Worm (Caenorhabditis elegans) whole organism, L4 larva: ENCODE measurements around the gene C54D10.3.

Experiments used
- D1046.2 ChIP-seq: fragments of 200-800 bp; sonication (Bioruptor generic); IDR thresholded peaks from 2 replicates; pipeline ENCODE4 v1.3.6; 2022; ENCODE audit warnings: missing genetic modification characterization, missing compliant biosample characterization
- F26F4.8 ChIP-seq: fragments of 200-800 bp; sonication (Bioruptor generic); conservative IDR thresholded peaks from 2 replicates; pipeline ENCODE4 v1.3.6; 2022; ENCODE audit warnings: missing genetic modification characterization, missing compliant biosample characterization
- F37D6.2 ChIP-seq: sonication (generic microtip); optimal IDR thresholded peaks from 2 replicates; lab custom pipeline; 2016; ENCODE audit warnings: mild to moderate bottlenecking, missing genetic modification characterization, missing compliant biosample characterization
- F49E8.2 ChIP-seq: sonication (generic microtip); optimal IDR thresholded peaks from 2 replicates; lab custom pipeline; 2016; ENCODE audit warnings: missing compliant biosample characterization, mild to moderate bottlenecking, missing genetic modification characterization, borderline replicate concordance
- T20F7.1 ChIP-seq: fragments of 200-800 bp; sonication (Bioruptor generic); optimal IDR thresholded peaks from 2 replicates; lab custom pipeline; 2018; ENCODE audit warnings: mild to moderate bottlenecking, missing genetic modification characterization, missing compliant biosample characterization
- Y75B8A.6 ChIP-seq: fragments of 200-800 bp; sonication (Bioruptor generic); IDR thresholded peaks from 2 replicates; pipeline ENCODE4 v1.3.6; 2022; ENCODE audit warnings: missing genetic modification reagents, missing genetic modification characterization, missing compliant biosample characterization
- ZK337.2 ChIP-seq: fragments of 200-800 bp; sonication (Bioruptor generic); IDR thresholded peaks from 2 replicates; pipeline ENCODE4 v1.3.6; 2022; ENCODE audit warnings: missing genetic modification reagents, missing genetic modification characterization, missing compliant biosample characterization
- aha-1 ChIP-seq: fragments of 150-350 bp; peaks from one replicate; lab custom pipeline; 2014; ENCODE audit warnings: missing biosample characterization, missing genetic modification characterization
- ama-1 ChIP-seq: fragments of 150-350 bp; optimal IDR thresholded peaks from 2 replicates; lab custom pipeline; 2014; ENCODE audit warnings: inconsistent platforms, mixed read lengths
- attf-4 ChIP-seq: sonication (generic microtip); optimal IDR thresholded peaks from 3 replicates; lab custom pipeline; 2017; ENCODE audit warnings: missing biosample characterization, missing genetic modification characterization
- ceh-62 ChIP-seq: sonication (generic microtip); optimal IDR thresholded peaks from 2 replicates; lab custom pipeline; 2017; ENCODE audit warnings: missing biosample characterization, missing genetic modification characterization
- ceh-82 ChIP-seq: sonication (generic microtip); optimal IDR thresholded peaks from 2 replicates; lab custom pipeline; 2017; ENCODE audit warnings: missing biosample characterization, missing genetic modification characterization
- ces-1 ChIP-seq: fragments of 150-350 bp; sonication (generic microtip); optimal IDR thresholded peaks from 4 replicates; lab custom pipeline; 2014; ENCODE audit warnings: missing biosample characterization, missing genetic modification reagents, missing genetic modification characterization
- cey-2 ChIP-seq: sonication (generic microtip); optimal IDR thresholded peaks from 3 replicates; lab custom pipeline; 2017; ENCODE audit warnings: missing genetic modification characterization, mild to moderate bottlenecking, missing compliant biosample characterization, antibody characterized with exemption, borderline replicate concordance; ENCODE audit not compliant: insufficient read depth
- daf-16 ChIP-seq, 3 experiments: sonication (generic microtip); optimal IDR thresholded peaks; 2 replicates each; lab custom pipeline; 2016 to 2017; ENCODE audit warnings: missing genetic modification characterization in 3 of 3, missing genetic modification reagents in 3 of 3, mild to moderate bottlenecking in 2 of 3, missing compliant biosample characterization in 2 of 3, missing biosample characterization in 1 of 3, moderate library complexity in 1 of 3
- dmd-8 ChIP-seq: fragments of 200-800 bp; sonication (Bioruptor generic); IDR thresholded peaks from 2 replicates; pipeline ENCODE4 v1.3.6; 2022; ENCODE audit warnings: missing genetic modification characterization, missing compliant biosample characterization
- dmd-9 ChIP-seq: fragments of 200-800 bp; sonication (Bioruptor generic); IDR thresholded peaks from 2 replicates; pipeline ENCODE4 v1.3.6; 2022; ENCODE audit warnings: missing genetic modification reagents, missing genetic modification characterization, missing compliant biosample characterization
- dpl-1 ChIP-seq: fragments of 150-350 bp; optimal IDR thresholded peaks from 2 replicates; lab custom pipeline; 2014; ENCODE audit warnings: missing biosample characterization, missing genetic modification reagents, missing genetic modification characterization
- dve-1 ChIP-seq: sonication (generic microtip); optimal IDR thresholded peaks from 2 replicates; lab custom pipeline; 2017; ENCODE audit warnings: antibody characterized with exemption, mild to moderate bottlenecking, missing genetic modification characterization, missing compliant biosample characterization; ENCODE audit not compliant: insufficient read depth
- egl-27 ChIP-seq: sonication (generic microtip); optimal IDR thresholded peaks from 3 replicates; lab custom pipeline; 2017; ENCODE audit warnings: missing biosample characterization, missing genetic modification reagents, missing genetic modification characterization
- egl-43 ChIP-seq: fragments of 200-800 bp; sonication (Bioruptor generic); IDR thresholded peaks from 2 replicates; pipeline ENCODE4 v1.3.6; 2022; ENCODE audit warnings: missing genetic modification reagents, missing genetic modification characterization, missing compliant biosample characterization
- fkh-10 ChIP-seq: fragments of 150-350 bp; optimal IDR thresholded peaks from 2 replicates; lab custom pipeline; 2014; ENCODE audit warnings: missing biosample characterization, missing genetic modification reagents, missing genetic modification characterization
- gei-8 ChIP-seq: fragments of 200-800 bp; sonication (Bioruptor generic); optimal IDR thresholded peaks from 2 replicates; lab custom pipeline; 2018; ENCODE audit warnings: mild to moderate bottlenecking, missing genetic modification characterization, missing compliant biosample characterization
- hlh-11 ChIP-seq: fragments of 200-800 bp; sonication (Bioruptor generic); optimal IDR thresholded peaks from 2 replicates; lab custom pipeline; 2018; ENCODE audit warnings: mild to moderate bottlenecking, missing genetic modification characterization, missing compliant biosample characterization
- hlh-30 ChIP-seq: sonication (generic microtip); optimal IDR thresholded peaks from 2 replicates; lab custom pipeline; 2017; ENCODE audit warnings: antibody characterized with exemption, mild to moderate bottlenecking, missing genetic modification characterization, missing compliant biosample characterization; ENCODE audit not compliant: insufficient read depth
- jun-1 ChIP-seq: fragments of 150-350 bp; optimal IDR thresholded peaks from 2 replicates; lab custom pipeline; 2014; ENCODE audit warnings: missing biosample characterization, missing genetic modification reagents, missing genetic modification characterization
- lin-1 ChIP-seq: fragments of 200-800 bp; sonication (Bioruptor generic); IDR thresholded peaks from 2 replicates; pipeline ENCODE4 v1.3.6; 2022; ENCODE audit warnings: missing genetic modification reagents, missing genetic modification characterization, missing compliant biosample characterization
- lsy-2 ChIP-seq, 2 experiments: fragments of 150-350 bp in 1 of 2; sonication (generic microtip) in 1 of 2; optimal IDR thresholded peaks; 2 replicates each; lab custom pipeline; 2014 to 2017; ENCODE audit warnings: missing biosample characterization in 2 of 2, missing genetic modification characterization in 2 of 2
- madf-5 ChIP-seq, 2 experiments: fragments of 200-800 bp; sonication (Bioruptor generic); IDR thresholded peaks; 2 replicates each; pipeline ENCODE4 v1.3.6; 2022; ENCODE audit warnings: missing compliant biosample characterization in 2 of 2, missing genetic modification characterization in 2 of 2
- mep-1 ChIP-seq: fragments of 150-350 bp; sonication (generic microtip); optimal IDR thresholded peaks from 3 replicates; lab custom pipeline; 2014; ENCODE audit warnings: missing biosample characterization, missing genetic modification characterization
- mxl-3 ChIP-seq: fragments of 200-800 bp; sonication (Bioruptor generic); optimal IDR thresholded peaks from 2 replicates; lab custom pipeline; 2018; ENCODE audit warnings: mild to moderate bottlenecking, missing genetic modification characterization, missing compliant biosample characterization
- nhr-10 ChIP-seq: fragments of 150-350 bp; optimal IDR thresholded peaks from 2 replicates; lab custom pipeline; 2014; ENCODE audit warnings: missing biosample characterization, missing genetic modification characterization
- nhr-111 ChIP-seq: fragments of 200-800 bp; sonication (Bioruptor generic); optimal IDR thresholded peaks from 2 replicates; lab custom pipeline; 2018; ENCODE audit warnings: mild to moderate bottlenecking, missing genetic modification characterization, missing compliant biosample characterization
- nhr-237 ChIP-seq: sonication (generic microtip); optimal IDR thresholded peaks from 2 replicates; lab custom pipeline; 2017; ENCODE audit warnings: missing biosample characterization, missing genetic modification characterization
- nhr-25 ChIP-seq: sonication (generic microtip); optimal IDR thresholded peaks from 2 replicates; lab custom pipeline; 2017; ENCODE audit warnings: missing genetic modification characterization, mild to moderate bottlenecking, missing compliant biosample characterization, antibody characterized with exemption, moderate library complexity, borderline replicate concordance; ENCODE audit not compliant: insufficient read depth
- nhr-28 ChIP-seq: fragments of 150-350 bp; optimal IDR thresholded peaks from 2 replicates; lab custom pipeline; 2014; ENCODE audit warnings: missing biosample characterization, missing genetic modification characterization
- nhr-41 ChIP-seq: fragments of 200-800 bp; sonication (Bioruptor generic); IDR thresholded peaks from 2 replicates; pipeline ENCODE4 v1.3.6; 2022; ENCODE audit warnings: missing genetic modification reagents, missing genetic modification characterization, missing compliant biosample characterization
- nhr-48 ChIP-seq: sonication (generic microtip); optimal IDR thresholded peaks from 2 replicates; lab custom pipeline; 2016; ENCODE audit warnings: mild to moderate bottlenecking, missing genetic modification characterization, missing compliant biosample characterization
- nhr-6 ChIP-seq: fragments of 150-350 bp; optimal IDR thresholded peaks from 2 replicates; lab custom pipeline; 2014; ENCODE audit warnings: missing biosample characterization, missing genetic modification characterization
- nhr-76 ChIP-seq: fragments of 150-350 bp; optimal IDR thresholded peaks from 2 replicates; lab custom pipeline; 2014; ENCODE audit warnings: missing biosample characterization, missing genetic modification characterization
- nhr-77 ChIP-seq: fragments of 150-350 bp; optimal IDR thresholded peaks from 2 replicates; lab custom pipeline; 2014; ENCODE audit warnings: missing biosample characterization, missing genetic modification characterization
- pha-4 ChIP-seq, 2 experiments: fragments of 150-350 bp in 1 of 2; fragments of 200-800 bp in 1 of 2; sonication (Bioruptor generic) in 1 of 2; IDR thresholded peaks in 1 of 2; optimal IDR thresholded peaks in 1 of 2; 2 replicates each; pipeline versions ENCODE4 v1.3.6 to Lab custom; 2014 to 2022; ENCODE audit warnings: missing genetic modification characterization in 2 of 2, missing genetic modification reagents in 2 of 2, missing biosample characterization in 1 of 2, missing compliant biosample characterization in 1 of 2
- saeg-2 ChIP-seq: fragments of 200-800 bp; sonication (Bioruptor generic); IDR thresholded peaks from 2 replicates; pipeline ENCODE4 v1.3.6; 2022; ENCODE audit warnings: missing genetic modification reagents, missing genetic modification characterization, missing compliant biosample characterization
- snpc-1.2 ChIP-seq: fragments of 200-800 bp; sonication (Bioruptor generic); IDR thresholded peaks from 2 replicates; pipeline ENCODE4 v1.3.6; 2022; ENCODE audit warnings: missing genetic modification reagents, missing genetic modification characterization, missing compliant biosample characterization
- tag-97 ChIP-seq: fragments of 200-800 bp; sonication (Bioruptor generic); IDR thresholded peaks from 2 replicates; pipeline ENCODE4 v1.3.6; 2022; ENCODE audit warnings: missing genetic modification characterization, missing compliant biosample characterization
- tra-1 ChIP-seq: fragments of 200-800 bp; sonication (Bioruptor generic); IDR thresholded peaks from 2 replicates; pipeline ENCODE4 v1.3.6; 2022; ENCODE audit warnings: missing genetic modification reagents, missing genetic modification characterization, missing compliant biosample characterization
- zfp-2 ChIP-seq: sonication (generic microtip); optimal IDR thresholded peaks from 2 replicates; lab custom pipeline; 2016; ENCODE audit warnings: mild to moderate bottlenecking, missing genetic modification characterization, missing compliant biosample characterization
- zip-11 ChIP-seq: fragments of 200-800 bp; sonication (Bioruptor generic); IDR thresholded peaks from 2 replicates; pipeline ENCODE4 v1.3.6; 2022; ENCODE audit warnings: missing genetic modification characterization, missing compliant biosample characterization

The C54D10.3 gene

ce11 chrV:12408996-12409395 is 9.4 kb upstream of the C54D10.3 start:
- TF ChIP-seq lsy-2 (tag; optimal IDR thresholded peaks at IDR 0.05; lab: Kevin White, UChicago) (peak in 1 of 2 experiments; percentile 33), nhr-28 (tag; lab: Kevin White, UChicago) (peak; percentile 91), mep-1 (tag; lab: Kevin White, UChicago) (peak; percentile 51), cey-2 (no peak), nhr-6 (tag; lab: Kevin White, UChicago) (peak; percentile 26), hlh-11 (tag; lab: Kevin White, UChicago) (peak; percentile 33), F26F4.8 (GFP tag; lab: Robert Waterston, UW) (no peak), nhr-76 (tag; lab: Kevin White, UChicago) (no peak), dve-1 (tag; lab: Kevin White, UChicago) (peak; percentile 14), F49E8.2 (no peak), daf-16 (GFP tag; optimal IDR thresholded peaks at IDR 0.05; lab: Kevin White, UChicago) (peak in 1 of 2 experiments; percentile 21), daf-16 (tag; optimal IDR thresholded peaks at IDR 0.05; lab: Kevin White, UChicago) (peak; percentile 11), T20F7.1 (GFP tag; lab: Kevin White, UChicago) (peak; percentile 29)

ce11 chrV:12410416-12411001 is 7.9 kb upstream of the C54D10.3 start, which contains the start of gene hrg-2:
hrg-2 (minus strand) TSS chrV:12410513.
- TF ChIP-seq hlh-11 (tag; lab: Kevin White, UChicago) (no peak), zip-11 (GFP tag; lab: Robert Waterston, UW) (no peak), ama-1 (lab: Kevin White, UChicago) (no peak), ces-1 (GFP tag; lab: Kevin White, UChicago) (no peak), nhr-10 (tag; lab: Kevin White, UChicago) (no peak), saeg-2 (no peak), pha-4 (GFP tag; IDR thresholded peaks at IDR 0.05; lab: Robert Waterston, UW) (no peak), pha-4 (tag; optimal IDR thresholded peaks at IDR 0.05; lab: Kevin White, UChicago) (no peak), mxl-3 (GFP tag; lab: Kevin White, UChicago) (no peak), dmd-8 (GFP tag; lab: Robert Waterston, UW) (no peak), ceh-62 (tag; lab: Kevin White, UChicago) (no peak), dve-1 (tag; lab: Kevin White, UChicago) (peak; percentile 11), F37D6.2 (tag; lab: Kevin White, UChicago) (no peak), zfp-2 (tag; lab: Kevin White, UChicago) (no peak), egl-27 (tag; lab: Kevin White, UChicago) (no peak), ceh-82 (tag; lab: Kevin White, UChicago) (no peak), nhr-237 (tag; lab: Kevin White, UChicago) (no peak), ZK337.2 (GFP tag; lab: Robert Waterston, UW) (no peak), mep-1 (tag; lab: Kevin White, UChicago) (peak; percentile 2), lin-1 (GFP tag; lab: Robert Waterston, UW) (no peak), T20F7.1 (GFP tag; lab: Kevin White, UChicago) (no peak), Y75B8A.6 (no peak), D1046.2 (GFP tag; lab: Robert Waterston, UW) (no peak), nhr-77 (tag; lab: Kevin White, UChicago) (no peak), aha-1 (peak; percentile 31), nhr-41 (GFP tag; lab: Robert Waterston, UW) (no peak), madf-5 (GFP tag; IDR thresholded peaks at IDR 0.05; lab: Robert Waterston, UW) (no peak), tra-1 (no peak), nhr-25 (no peak), fkh-10 (GFP tag; lab: Kevin White, UChicago) (no peak), hlh-30 (tag; lab: Kevin White, UChicago) (peak; percentile 40), dmd-9 (GFP tag; lab: Robert Waterston, UW) (no peak), tag-97 (GFP tag; lab: Robert Waterston, UW) (no peak), gei-8 (no peak), dpl-1 (GFP tag; lab: Kevin White, UChicago) (no peak), egl-43 (no peak), nhr-111 (GFP tag; lab: Kevin White, UChicago) (no peak), attf-4 (no peak), nhr-48 (tag; lab: Kevin White, UChicago) (peak; percentile 64), snpc-1.2 (GFP tag; lab: Robert Waterston, UW) (no peak), nhr-28 (tag; lab: Kevin White, UChicago) (peak; percentile 14), jun-1 (no peak)
